Fruit fly (Drosophila melanogaster): ENCODE data around the gene msi.

The msi gene

dm6 chr3R:25626625-25627275 is 110.8 kb downstream of the msi start, which contains the start of gene Ssadh:
Gene Ssadh (minus strand): TSS chr3R:25626924.
- TF ChIP-seq noc (tag; optimal IDR thresholded peaks at IDR 0.05) = no peak

- TF ChIP-seq noc (tag; optimal IDR thresholded peaks at IDR 0.05) = no peak
Observed at dm6 chr3R:25628657-25629056, 112.7 kb downstream of the msi start.

- no peak for TF ChIP-seq noc (tag; optimal IDR thresholded peaks at IDR 0.05)
Observed at dm6 chr3R:25630541-25630940, 114.6 kb downstream of the msi start.

- no peak for TF ChIP-seq noc (tag; optimal IDR thresholded peaks at IDR 0.05)
Observed at dm6 chr3R:25631079-25631478, 115.2 kb downstream of the msi start.

- TF ChIP-seq noc (tag; optimal IDR thresholded peaks at IDR 0.05) = no peak
Observed at dm6 chr3R:25633865-25634460, 118.0 kb downstream of the msi start.

dm6 chr3R:25637294-25638174 is 121.6 kb downstream of the msi start, which contains the start of gene jigr1:
Gene jigr1 (plus strand): TSS chr3R:25637843.
- TF ChIP-seq noc (tag; optimal IDR thresholded peaks at IDR 0.05) = no peak

dm6 chr3R:25638381-25638780 is 122.5 kb downstream of the msi start:
- TF ChIP-seq noc (tag; optimal IDR thresholded peaks at IDR 0.05) = no peak

- TF ChIP-seq noc (tag; optimal IDR thresholded peaks at IDR 0.05) = no peak
Observed at dm6 chr3R:25638961-25639360, 123.0 kb downstream of the msi start.

- TF ChIP-seq noc (tag; optimal IDR thresholded peaks at IDR 0.05) = peak; percentile 5
Observed at dm6 chr3R:25640463-25640862, 124.5 kb downstream of the msi start.

- TF ChIP-seq noc (tag; optimal IDR thresholded peaks at IDR 0.05) = no peak
Observed at dm6 chr3R:25644172-25644571, 128.3 kb downstream of the msi start.

dm6 chr3R:25646882-25647518 is 131.1 kb downstream of the msi start:
- TF ChIP-seq noc (tag; optimal IDR thresholded peaks at IDR 0.05) = peak; percentile 90

dm6 chr3R:25647577-25648257 is 131.8 kb downstream of the msi start:
- TF ChIP-seq noc (tag; optimal IDR thresholded peaks at IDR 0.05) = no peak

dm6 chr3R:25648258-25648606 is 132.3 kb downstream of the msi start:
- no peak for TF ChIP-seq noc (tag; optimal IDR thresholded peaks at IDR 0.05)

dm6 chr3R:25650417-25650816 is 134.5 kb downstream of the msi start:
- no peak for TF ChIP-seq noc (tag; optimal IDR thresholded peaks at IDR 0.05)

dm6 chr3R:25651414-25651813 is 135.5 kb downstream of the msi start:
- no peak for TF ChIP-seq noc (tag; optimal IDR thresholded peaks at IDR 0.05)
